Fruit fly (Drosophila melanogaster) whole organism, prepupa: ENCODE results near the gene Gr28b.
A peak's percentile ranks its signal among the peaks of the same experiment; 100 is the strongest.

Experiments
- CG10631 ChIP-seq: fragments of 200-800 bp; sonication (Bioruptor generic); optimal IDR thresholded peaks from 2 replicates; lab custom pipeline; 2016; ENCODE audit warnings: missing biosample characterization, missing genetic modification characterization
- CG10669 ChIP-seq: fragments of 200-800 bp; sonication (Bioruptor generic); optimal IDR thresholded peaks from 3 replicates; lab custom pipeline; 2018; ENCODE audit warnings: missing biosample characterization, mild to moderate bottlenecking, missing genetic modification characterization, moderate library complexity
- CG11294 ChIP-seq: fragments of 200-800 bp; sonication (Bioruptor generic); IDR thresholded peaks from 2 replicates; pipeline ENCODE4 v1.3.6; 2022; ENCODE audit warnings: missing biosample characterization, missing genetic modification characterization
- CG11762 ChIP-seq: fragments of 200-800 bp; sonication (Bioruptor generic); optimal IDR thresholded peaks from 3 replicates; lab custom pipeline; 2016; ENCODE audit warnings: missing biosample characterization, missing genetic modification characterization; ENCODE audit not compliant: insufficient read depth
- CG11902 ChIP-seq: fragments of 200-800 bp; sonication (Bioruptor generic); optimal IDR thresholded peaks from 3 replicates; lab custom pipeline; 2016; ENCODE audit warnings: missing biosample characterization, missing genetic modification characterization
- CG15336 ChIP-seq: fragments of 200-800 bp; sonication (Bioruptor generic); IDR thresholded peaks from 2 replicates; pipeline ENCODE4 v1.3.6; 2022; ENCODE audit warnings: missing biosample characterization, missing genetic modification characterization
- CG3032 ChIP-seq: fragments of 200-800 bp; optimal IDR thresholded peaks from 2 replicates; lab custom pipeline; 2019; ENCODE audit warnings: missing biosample characterization, mild to moderate bottlenecking, missing genetic modification characterization, moderate library complexity
- CG31627 ChIP-seq: fragments of 200-800 bp; sonication (Bioruptor generic); optimal IDR thresholded peaks from 3 replicates; lab custom pipeline; 2016; ENCODE audit warnings: missing biosample characterization, missing genetic modification characterization
- CG32006 ChIP-seq: fragments of 200-800 bp; sonication (Bioruptor generic); optimal IDR thresholded peaks from 3 replicates; lab custom pipeline; 2017; ENCODE audit warnings: missing biosample characterization, mild to moderate bottlenecking, missing genetic modification characterization
- CG34406 ChIP-seq: fragments of 200-800 bp; sonication (Bioruptor generic); optimal IDR thresholded peaks from 3 replicates; lab custom pipeline; 2016; ENCODE audit warnings: missing biosample characterization, missing genetic modification characterization
- CG6163 ChIP-seq: fragments of 200-800 bp; sonication (Bioruptor generic); IDR thresholded peaks from 3 replicates; pipeline ENCODE4 v1.3.6; 2022; ENCODE audit warnings: missing biosample characterization, missing genetic modification characterization
- CG6276 ChIP-seq: fragments of 200-800 bp; sonication (Bioruptor generic); optimal IDR thresholded peaks from 2 replicates; lab custom pipeline; 2017; ENCODE audit warnings: missing biosample characterization, mild to moderate bottlenecking, missing genetic modification characterization
- CG8119 ChIP-seq: fragments of 200-800 bp; sonication (Bioruptor generic); IDR thresholded peaks from 3 replicates; pipeline ENCODE4 v1.3.6; 2022; ENCODE audit warnings: missing biosample characterization, missing genetic modification characterization
- CG8319 ChIP-seq: fragments of 200-800 bp; sonication (Bioruptor generic); optimal IDR thresholded peaks from 3 replicates; lab custom pipeline; 2016; ENCODE audit warnings: missing biosample characterization, missing genetic modification characterization
- CG8632 ChIP-seq: fragments of 200-800 bp; sonication (Bioruptor generic); optimal IDR thresholded peaks from 3 replicates; lab custom pipeline; 2016; ENCODE audit warnings: missing biosample characterization, missing genetic modification characterization
- CG9139 ChIP-seq: fragments of 200-800 bp; sonication (Bioruptor generic); optimal IDR thresholded peaks from 3 replicates; lab custom pipeline; 2017; ENCODE audit warnings: missing biosample characterization, mild to moderate bottlenecking, missing genetic modification characterization
- Eip75B ChIP-seq: fragments of 200-800 bp; sonication (Bioruptor generic); optimal IDR thresholded peaks from 3 replicates; lab custom pipeline; 2016; ENCODE audit warnings: missing biosample characterization, missing genetic modification characterization
- Eip78C ChIP-seq: fragments of 200-800 bp; sonication (Bioruptor generic); peaks from one replicate; lab custom pipeline; 2016; ENCODE audit warnings: missing biosample characterization, missing genetic modification characterization
- Hr39 ChIP-seq: fragments of 200-800 bp; sonication (Bioruptor generic); optimal IDR thresholded peaks from 2 replicates; lab custom pipeline; 2016; ENCODE audit warnings: missing biosample characterization, missing genetic modification characterization
- Hr4 ChIP-seq: fragments of 200-800 bp; sonication (Bioruptor generic); optimal IDR thresholded peaks from 3 replicates; lab custom pipeline; 2016; ENCODE audit warnings: missing biosample characterization, missing genetic modification characterization
- Lpt ChIP-seq: fragments of 200-800 bp; sonication (Bioruptor generic); optimal IDR thresholded peaks from 3 replicates; lab custom pipeline; 2016; ENCODE audit warnings: missing biosample characterization, missing genetic modification characterization
- Met ChIP-seq: fragments of 200-800 bp; sonication (Bioruptor generic); optimal IDR thresholded peaks from 3 replicates; lab custom pipeline; 2016; ENCODE audit warnings: missing biosample characterization, missing genetic modification characterization
- OdsH ChIP-seq: fragments of 200-800 bp; sonication (Bioruptor generic); optimal IDR thresholded peaks from 3 replicates; lab custom pipeline; 2016; ENCODE audit warnings: missing biosample characterization, missing genetic modification characterization
- Sox15 ChIP-seq: fragments of 200-800 bp; sonication (Bioruptor generic); optimal IDR thresholded peaks from 3 replicates; lab custom pipeline; 2016; ENCODE audit warnings: missing biosample characterization, missing genetic modification characterization
- cyc ChIP-seq: fragments of 200-800 bp; sonication (Bioruptor generic); optimal IDR thresholded peaks from 3 replicates; lab custom pipeline; 2016; ENCODE audit warnings: missing biosample characterization, missing genetic modification characterization
- dac ChIP-seq: fragments of 200-800 bp; sonication (Bioruptor generic); optimal IDR thresholded peaks from 2 replicates; lab custom pipeline; 2017; ENCODE audit warnings: missing biosample characterization, mild to moderate bottlenecking, missing genetic modification characterization
- eg ChIP-seq: fragments of 200-800 bp; sonication (Bioruptor generic); IDR thresholded peaks from 3 replicates; pipeline ENCODE4 v1.3.6; 2022; ENCODE audit warnings: missing biosample characterization, missing genetic modification characterization
- esn ChIP-seq: fragments of 200-800 bp; sonication (Bioruptor generic); optimal IDR thresholded peaks from 2 replicates; lab custom pipeline; 2016; ENCODE audit warnings: missing biosample characterization, mild to moderate bottlenecking, missing genetic modification characterization, moderate library complexity
- fd85E ChIP-seq: fragments of 200-800 bp; sonication (Bioruptor generic); optimal IDR thresholded peaks from 3 replicates; lab custom pipeline; 2016; ENCODE audit warnings: missing biosample characterization, missing genetic modification characterization
- fkh ChIP-seq: fragments of 200-800 bp; sonication (Bioruptor generic); optimal IDR thresholded peaks from 3 replicates; lab custom pipeline; 2017; ENCODE audit warnings: missing biosample characterization, mild to moderate bottlenecking, missing genetic modification characterization, moderate library complexity
- net ChIP-seq: fragments of 200-800 bp; sonication (Bioruptor generic); optimal IDR thresholded peaks from 3 replicates; lab custom pipeline; 2016; ENCODE audit warnings: missing biosample characterization, missing genetic modification characterization
- pdm3 ChIP-seq: fragments of 200-800 bp; sonication (Bioruptor generic); optimal IDR thresholded peaks from 3 replicates; lab custom pipeline; 2016; ENCODE audit warnings: missing biosample characterization, missing genetic modification characterization
- salr ChIP-seq, 2 experiments: fragments of 200-800 bp; sonication (Bioruptor generic); optimal IDR thresholded peaks; 3 replicates each; lab custom pipeline; 2016 to 2018; ENCODE audit warnings: missing biosample characterization in 2 of 2, missing genetic modification characterization in 2 of 2, mild to moderate bottlenecking in 1 of 2
- svp ChIP-seq: fragments of 200-800 bp; sonication (Bioruptor generic); peaks from one replicate; lab custom pipeline; 2016; ENCODE audit warnings: missing biosample characterization, missing genetic modification characterization
- topi ChIP-seq: fragments of 200-800 bp; sonication (Bioruptor generic); optimal IDR thresholded peaks from 3 replicates; lab custom pipeline; 2016; ENCODE audit warnings: missing biosample characterization, missing genetic modification characterization
- vri ChIP-seq: fragments of 200-800 bp; sonication (Bioruptor generic); optimal IDR thresholded peaks from 3 replicates; lab custom pipeline; 2016; ENCODE audit warnings: missing biosample characterization, mild to moderate bottlenecking, missing genetic modification characterization

Gr28b gene

DNA sequence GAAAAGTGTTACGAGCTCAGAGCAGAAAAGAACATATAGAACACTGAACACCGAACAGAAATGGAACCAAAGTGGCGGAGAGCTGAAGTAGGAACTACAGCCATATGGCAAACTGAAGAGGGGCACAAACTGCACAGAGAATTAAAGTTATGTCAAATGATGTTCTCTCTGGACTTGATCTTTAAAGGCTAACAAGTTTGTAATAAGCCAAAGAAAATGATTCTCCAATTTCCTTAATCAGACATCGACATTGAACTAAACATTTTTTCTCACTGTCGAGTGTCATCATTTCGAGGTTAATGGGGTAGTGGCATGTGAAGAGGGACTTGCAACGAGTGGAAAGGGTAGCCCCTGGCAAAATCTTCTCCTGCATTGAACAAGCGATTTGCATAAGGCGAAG is 41.7 kb upstream of the Gr28b start (continued):
- no peak; the same call in 1 of the 2 replicates for TF ChIP-seq CG11294 (GFP tag; lab: Robert Waterston, UW)
- peak; percentile 8 for TF ChIP-seq CG11902 (GFP tag; lab: Kevin White, UChicago)
- peak; percentile 55 for TF ChIP-seq CG31627 (GFP tag; lab: Kevin White, UChicago)
- TF ChIP-seq Hr39 (GFP tag; lab: Kevin White, UChicago): peak; percentile 61
- TF ChIP-seq fd85E: no peak
- peak; percentile 23 for TF ChIP-seq CG9139
- TF ChIP-seq net (GFP tag; lab: Kevin White, UChicago): peak; percentile 53
- TF ChIP-seq CG10669 (GFP tag; lab: Kevin White, UChicago): peak; percentile 81
- no peak for TF ChIP-seq fkh
- peak; percentile 69 for TF ChIP-seq Met (GFP tag; lab: Kevin White, UChicago)
- TF ChIP-seq Lpt: peak; percentile 52
- TF ChIP-seq topi (GFP tag; lab: Kevin White, UChicago): peak; percentile 68
- TF ChIP-seq CG6276 (GFP tag; lab: Kevin White, UChicago): peak; percentile 14
- peak; percentile 94 for TF ChIP-seq Eip78C (GFP tag; lab: Kevin White, UChicago)
- peak; percentile 13 for TF ChIP-seq vri (GFP tag; lab: Kevin White, UChicago)

DNA sequence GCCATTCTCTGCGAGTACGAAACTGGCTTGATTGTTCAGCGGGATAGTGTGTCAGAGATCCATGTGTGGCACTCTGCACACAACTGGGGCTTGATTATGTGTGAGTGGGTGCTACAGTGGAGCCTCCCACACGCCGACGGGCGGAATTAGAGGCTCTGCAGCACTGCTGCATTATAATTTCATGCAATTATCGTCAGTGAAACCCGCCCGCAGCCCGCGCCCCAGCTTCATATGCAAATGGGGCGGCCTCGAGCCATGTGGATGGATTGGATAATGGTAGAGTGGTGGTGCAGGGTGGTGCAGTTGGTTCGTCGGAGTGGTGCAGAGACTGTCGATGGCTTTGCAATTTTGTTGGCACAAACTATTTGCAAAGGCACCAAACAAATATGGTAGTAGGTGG is 39.7 kb upstream of the Gr28b start:
- TF ChIP-seq CG8319: no peak
- no peak for TF ChIP-seq svp
- peak; percentile 24; the same call in 1 of the 2 replicates for TF ChIP-seq CG15336
- no peak for TF ChIP-seq OdsH (GFP tag; lab: Kevin White, UChicago)
- TF ChIP-seq Hr39 (GFP tag; lab: Kevin White, UChicago): no peak
- 0 out of 3 replicates have a peak, but pooled peaks have one; percentile 35 for TF ChIP-seq CG6163 (GFP tag; lab: Robert Waterston, UW)
- TF ChIP-seq Lpt: no peak
- peak; percentile 23; the same call in 1 of the 3 replicates for TF ChIP-seq CG8119 (GFP tag; lab: Robert Waterston, UW)
- TF ChIP-seq fkh: no peak
- TF ChIP-seq CG3032: no peak
- 0 out of 2 replicates have a peak, but pooled peaks have one; percentile 10 for TF ChIP-seq CG11294 (GFP tag; lab: Robert Waterston, UW)
- no peak for TF ChIP-seq CG11762 (GFP tag; lab: Kevin White, UChicago)
- TF ChIP-seq pdm3 (GFP tag; lab: Kevin White, UChicago): peak; percentile 20
- TF ChIP-seq Eip75B (GFP tag; lab: Kevin White, UChicago): no peak
- no peak for TF ChIP-seq net (GFP tag; lab: Kevin White, UChicago)
- no peak for TF ChIP-seq Hr4 (GFP tag; lab: Kevin White, UChicago)
- 0 out of 3 replicates have a peak, but pooled peaks have one; percentile 36 for TF ChIP-seq eg (GFP tag; lab: Robert Waterston, UW)
- no peak for TF ChIP-seq fd85E
- no peak for TF ChIP-seq dac (GFP tag; lab: Kevin White, UChicago)
- no peak for TF ChIP-seq CG6276 (GFP tag; lab: Kevin White, UChicago)
- peak; percentile 31 for TF ChIP-seq Eip78C (GFP tag; lab: Kevin White, UChicago)
- TF ChIP-seq CG10631 (GFP tag; lab: Kevin White, UChicago): no peak
- TF ChIP-seq CG32006 (GFP tag; lab: Kevin White, UChicago): peak; percentile 24

- TF ChIP-seq CG8632 (GFP tag; lab: Kevin White, UChicago) (no peak), CG11294 (GFP tag; lab: Robert Waterston, UW) (no peak), esn (no peak), cyc (GFP tag; lab: Kevin White, UChicago) (no peak), Sox15 (GFP tag; lab: Kevin White, UChicago) (no peak), salr (GFP tag; optimal IDR thresholded peaks at IDR 0.05; lab: Kevin White, UChicago) (no peak), CG11902 (GFP tag; lab: Kevin White, UChicago) (no peak), CG34406 (GFP tag; lab: Kevin White, UChicago) (no peak), CG6276 (GFP tag; lab: Kevin White, UChicago) (no peak), CG8319 (no peak), CG3032 (no peak), svp (no peak), Hr39 (GFP tag; lab: Kevin White, UChicago) (no peak), CG10669 (GFP tag; lab: Kevin White, UChicago) (no peak)
Measured at dm6 chr2L:7498208-7498607, 36.2 kb upstream of the Gr28b start.
